Fruit fly (Drosophila melanogaster) whole organism, embryonic: ENCODE results near the gene Ttc26.

Experiments used
- Abd-B ChIP-seq: fragments of 200-800 bp; sonication (Bioruptor generic); optimal IDR thresholded peaks from 2 replicates; lab custom pipeline; 2018; ENCODE audit warnings: missing biosample characterization, mild to moderate bottlenecking, missing genetic modification characterization, moderate library complexity
- Atf3 ChIP-seq: fragments of 200-800 bp; sonication (Bioruptor generic); optimal IDR thresholded peaks from 3 replicates; lab custom pipeline; 2016; ENCODE audit warnings: missing biosample characterization, missing genetic modification characterization
- CG1024 ChIP-seq: fragments of 200-800 bp; sonication (Bioruptor generic); IDR thresholded peaks from 2 replicates; pipeline ENCODE4 v1.3.6; 2022; ENCODE audit warnings: missing biosample characterization, missing genetic modification characterization
- CG13775 ChIP-seq: fragments of 200-800 bp; sonication (Bioruptor generic); optimal IDR thresholded peaks from 3 replicates; lab custom pipeline; 2017; ENCODE audit warnings: missing biosample characterization, mild to moderate bottlenecking, missing genetic modification characterization
- CG17186 ChIP-seq: fragments of 200-800 bp; sonication (Bioruptor generic); optimal IDR thresholded peaks from 3 replicates; lab custom pipeline; 2017; ENCODE audit warnings: missing biosample characterization, missing genetic modification reagents, missing genetic modification characterization
- CG17328 ChIP-seq: fragments of 200-800 bp; sonication (Bioruptor generic); IDR thresholded peaks from 2 replicates; pipeline ENCODE4 v1.3.6; 2022; ENCODE audit warnings: missing biosample characterization, missing genetic modification characterization
- CG17802 ChIP-seq: fragments of 200-800 bp; sonication (Bioruptor generic); optimal IDR thresholded peaks from 2 replicates; lab custom pipeline; 2018; ENCODE audit warnings: missing biosample characterization, mild to moderate bottlenecking, missing genetic modification characterization, moderate library complexity
- CG18476 ChIP-seq: fragments of 200-800 bp; sonication (Bioruptor generic); optimal IDR thresholded peaks from 2 replicates; lab custom pipeline; 2016; ENCODE audit warnings: missing biosample characterization, mild to moderate bottlenecking, missing genetic modification characterization
- CG2116 ChIP-seq: fragments of 200-800 bp; sonication (Bioruptor generic); optimal IDR thresholded peaks from 3 replicates; lab custom pipeline; 2018; ENCODE audit warnings: missing biosample characterization, mild to moderate bottlenecking, missing genetic modification characterization
- CG2129 ChIP-seq: fragments of 200-800 bp; sonication (Bioruptor generic); IDR thresholded peaks from 2 replicates; pipeline ENCODE4 v1.3.6; 2022; ENCODE audit warnings: missing biosample characterization, missing genetic modification characterization; ENCODE audit not compliant: partially characterized antibody
- CG2875 ChIP-seq: fragments of 200-800 bp; sonication (Bioruptor generic); optimal IDR thresholded peaks from 2 replicates; lab custom pipeline; 2017; ENCODE audit warnings: missing biosample characterization, mild to moderate bottlenecking, missing genetic modification characterization, missing genetic modification reagents
- CG32767 ChIP-seq: fragments of 200-800 bp; sonication (Bioruptor generic); IDR thresholded peaks from 2 replicates; pipeline ENCODE4 v1.3.6; 2022; ENCODE audit warnings: missing biosample characterization, missing genetic modification characterization
- CG33213 ChIP-seq: fragments of 200-800 bp; sonication (Bioruptor generic); optimal IDR thresholded peaks from 3 replicates; lab custom pipeline; 2016; ENCODE audit warnings: missing biosample characterization, missing genetic modification characterization
- CG8089 ChIP-seq: fragments of 200-800 bp; sonication (Bioruptor generic); optimal IDR thresholded peaks from 3 replicates; lab custom pipeline; 2016; ENCODE audit warnings: missing biosample characterization, missing genetic modification characterization
- CG9727 ChIP-seq: fragments of 200-800 bp; sonication (Bioruptor generic); optimal IDR thresholded peaks from 3 replicates; lab custom pipeline; 2017; ENCODE audit warnings: missing biosample characterization, mild to moderate bottlenecking, missing genetic modification characterization
- CHES-1-like ChIP-seq: fragments of 200-800 bp; sonication (Bioruptor generic); optimal IDR thresholded peaks from 2 replicates; lab custom pipeline; 2016; ENCODE audit warnings: missing biosample characterization, missing genetic modification characterization
- Camta ChIP-seq: fragments of 200-800 bp; sonication (Bioruptor generic); optimal IDR thresholded peaks from 2 replicates; lab custom pipeline; 2016; ENCODE audit warnings: missing biosample characterization, missing genetic modification characterization
- Deaf1 ChIP-seq: fragments of 200-800 bp; optimal IDR thresholded peaks from 3 replicates; lab custom pipeline; 2019; ENCODE audit warnings: missing biosample characterization, mild to moderate bottlenecking, missing genetic modification characterization, moderate library complexity
- Dek ChIP-seq: fragments of 200-800 bp; sonication (Bioruptor generic); optimal IDR thresholded peaks from 3 replicates; lab custom pipeline; 2019; ENCODE audit warnings: missing biosample characterization, mild to moderate bottlenecking, missing genetic modification characterization, moderate library complexity
- Dp ChIP-seq: fragments of 200-800 bp; sonication (Bioruptor generic); optimal IDR thresholded peaks from 2 replicates; lab custom pipeline; 2018; ENCODE audit warnings: missing biosample characterization, mild to moderate bottlenecking, missing genetic modification characterization, moderate library complexity
- E2f2 ChIP-seq: fragments of 200-800 bp; sonication (Bioruptor generic); IDR thresholded peaks from 2 replicates; pipeline ENCODE4 v1.3.6; 2022; ENCODE audit warnings: missing biosample characterization, missing genetic modification characterization
- Fer1 ChIP-seq: fragments of 200-800 bp; sonication (Bioruptor generic); optimal IDR thresholded peaks from 2 replicates; lab custom pipeline; 2017; ENCODE audit warnings: missing biosample characterization, mild to moderate bottlenecking, missing genetic modification characterization
- HmgD ChIP-seq: fragments of 200-800 bp; sonication (Bioruptor generic); optimal IDR thresholded peaks from 3 replicates; lab custom pipeline; 2016; ENCODE audit warnings: missing biosample characterization, missing genetic modification characterization
- Lhr ChIP-seq: fragments of 200-800 bp; sonication (Bioruptor generic); optimal IDR thresholded peaks from 3 replicates; lab custom pipeline; 2017; ENCODE audit warnings: mild to moderate bottlenecking, missing biosample characterization, missing genetic modification reagents, missing genetic modification characterization
- Six4 ChIP-seq: fragments of 200-800 bp; sonication (Bioruptor generic); optimal IDR thresholded peaks from 2 replicates; lab custom pipeline; 2016; ENCODE audit warnings: missing biosample characterization, missing genetic modification characterization
- TFAM ChIP-seq: fragments of 200-800 bp; sonication (Bioruptor generic); optimal IDR thresholded peaks from 2 replicates; lab custom pipeline; 2017; ENCODE audit warnings: missing biosample characterization, missing genetic modification characterization, inconsistent platforms
- amos ChIP-seq: fragments of 200-800 bp; sonication (Bioruptor generic); IDR thresholded peaks from 2 replicates; pipeline ENCODE4 v1.3.6; 2022; ENCODE audit warnings: missing biosample characterization, missing genetic modification characterization; ENCODE audit not compliant: partially characterized antibody
- ato ChIP-seq: fragments of 200-800 bp; sonication (Bioruptor generic); IDR thresholded peaks from 2 replicates; pipeline ENCODE4 v1.3.6; 2022; ENCODE audit warnings: missing biosample characterization, missing genetic modification characterization; ENCODE audit not compliant: partially characterized antibody
- chinmo ChIP-seq: fragments of 200-800 bp; sonication (Bioruptor generic); IDR thresholded peaks from 4 replicates; pipeline ENCODE4 v1.3.6; 2022; ENCODE audit warnings: missing biosample characterization, missing genetic modification characterization; ENCODE audit not compliant: partially characterized antibody
- disco-r ChIP-seq: fragments of 200-800 bp; sonication (Bioruptor generic); optimal IDR thresholded peaks from 2 replicates; lab custom pipeline; 2016; ENCODE audit warnings: missing biosample characterization, missing genetic modification characterization
- dysf ChIP-seq: fragments of 200-800 bp; sonication (Bioruptor generic); IDR thresholded peaks from 3 replicates; pipeline ENCODE4 v1.3.6; 2022; ENCODE audit warnings: missing biosample characterization, missing genetic modification characterization
- ems ChIP-seq: fragments of 200-800 bp; sonication (Bioruptor generic); optimal IDR thresholded peaks from 3 replicates; lab custom pipeline; 2016; ENCODE audit warnings: missing biosample characterization, missing genetic modification characterization
- gfzf ChIP-seq: fragments of 200-800 bp; sonication (Bioruptor generic); optimal IDR thresholded peaks from 2 replicates; lab custom pipeline; 2016; ENCODE audit warnings: missing biosample characterization, mild to moderate bottlenecking, missing genetic modification characterization, moderate library complexity
- lov ChIP-seq, 2 experiments: fragments of 200-800 bp in 1 of 2; fragments of >200 bp in 1 of 2; sonication (Bioruptor generic) in 1 of 2; IDR thresholded peaks in 1 of 2; optimal IDR thresholded peaks in 1 of 2; 2 replicates in 1 of 2; 3 replicates in 1 of 2; pipeline versions ENCODE4 v1.3.6 to Lab custom; 2017 to 2022; ENCODE audit warnings: missing biosample characterization in 1 of 2, missing genetic modification characterization in 1 of 2
- mam ChIP-seq: fragments of 200-800 bp; sonication (Bioruptor generic); optimal IDR thresholded peaks from 3 replicates; lab custom pipeline; 2016; ENCODE audit warnings: missing biosample characterization, missing genetic modification characterization
- nerfin-1 ChIP-seq: fragments of 200-800 bp; sonication (Bioruptor generic); optimal IDR thresholded peaks from 3 replicates; lab custom pipeline; 2019; ENCODE audit warnings: missing biosample characterization, mild to moderate bottlenecking, missing genetic modification characterization, moderate library complexity
- phol ChIP-seq: fragments of 200-800 bp; sonication (Bioruptor generic); optimal IDR thresholded peaks from 3 replicates; lab custom pipeline; 2018; ENCODE audit warnings: missing biosample characterization, mild to moderate bottlenecking, missing genetic modification characterization, moderate library complexity
- pita ChIP-seq: fragments of 200-800 bp; sonication (Bioruptor generic); optimal IDR thresholded peaks from 2 replicates; lab custom pipeline; 2017; ENCODE audit warnings: missing biosample characterization, mild to moderate bottlenecking, missing genetic modification characterization
- sd ChIP-seq: fragments of 200-800 bp; sonication (Bioruptor generic); optimal IDR thresholded peaks from 3 replicates; lab custom pipeline; 2018; ENCODE audit warnings: missing biosample characterization, mild to moderate bottlenecking, missing genetic modification characterization, moderate library complexity
- sna ChIP-seq: fragments of 200-800 bp; sonication (Bioruptor generic); IDR thresholded peaks from 2 replicates; pipeline ENCODE4 v1.3.6; 2022; ENCODE audit warnings: missing biosample characterization, missing genetic modification characterization; ENCODE audit not compliant: partially characterized antibody
- sug ChIP-seq: fragments of 200-800 bp; optimal IDR thresholded peaks from 2 replicates; lab custom pipeline; 2019; ENCODE audit warnings: missing biosample characterization, mild to moderate bottlenecking, missing genetic modification characterization, moderate library complexity
- tna ChIP-seq: fragments of 200-800 bp; sonication (Bioruptor generic); IDR thresholded peaks from 2 replicates; pipeline ENCODE4 v1.3.6; 2022; ENCODE audit warnings: missing biosample characterization, missing genetic modification characterization; ENCODE audit not compliant: partially characterized antibody
- twi ChIP-seq: fragments of 200-800 bp; optimal IDR thresholded peaks from 2 replicates; lab custom pipeline; 2019; ENCODE audit warnings: missing biosample characterization, mild to moderate bottlenecking, missing genetic modification characterization, moderate library complexity
- unc-4 ChIP-seq: fragments of 200-800 bp; sonication (Bioruptor generic); IDR thresholded peaks from 2 replicates; pipeline ENCODE4 v1.3.6; 2022; ENCODE audit warnings: missing biosample characterization, missing genetic modification characterization; ENCODE audit not compliant: partially characterized antibody
- unpg ChIP-seq: fragments of 200-800 bp; sonication (Bioruptor generic); optimal IDR thresholded peaks from 3 replicates; lab custom pipeline; 2018; ENCODE audit warnings: missing biosample characterization, mild to moderate bottlenecking, missing genetic modification characterization, moderate library complexity
- zfh2 ChIP-seq: fragments of 200-800 bp; sonication (Bioruptor generic); optimal IDR thresholded peaks from 2 replicates; lab custom pipeline; 2016; ENCODE audit warnings: missing biosample characterization, missing genetic modification characterization

Ttc26 gene

DNA sequence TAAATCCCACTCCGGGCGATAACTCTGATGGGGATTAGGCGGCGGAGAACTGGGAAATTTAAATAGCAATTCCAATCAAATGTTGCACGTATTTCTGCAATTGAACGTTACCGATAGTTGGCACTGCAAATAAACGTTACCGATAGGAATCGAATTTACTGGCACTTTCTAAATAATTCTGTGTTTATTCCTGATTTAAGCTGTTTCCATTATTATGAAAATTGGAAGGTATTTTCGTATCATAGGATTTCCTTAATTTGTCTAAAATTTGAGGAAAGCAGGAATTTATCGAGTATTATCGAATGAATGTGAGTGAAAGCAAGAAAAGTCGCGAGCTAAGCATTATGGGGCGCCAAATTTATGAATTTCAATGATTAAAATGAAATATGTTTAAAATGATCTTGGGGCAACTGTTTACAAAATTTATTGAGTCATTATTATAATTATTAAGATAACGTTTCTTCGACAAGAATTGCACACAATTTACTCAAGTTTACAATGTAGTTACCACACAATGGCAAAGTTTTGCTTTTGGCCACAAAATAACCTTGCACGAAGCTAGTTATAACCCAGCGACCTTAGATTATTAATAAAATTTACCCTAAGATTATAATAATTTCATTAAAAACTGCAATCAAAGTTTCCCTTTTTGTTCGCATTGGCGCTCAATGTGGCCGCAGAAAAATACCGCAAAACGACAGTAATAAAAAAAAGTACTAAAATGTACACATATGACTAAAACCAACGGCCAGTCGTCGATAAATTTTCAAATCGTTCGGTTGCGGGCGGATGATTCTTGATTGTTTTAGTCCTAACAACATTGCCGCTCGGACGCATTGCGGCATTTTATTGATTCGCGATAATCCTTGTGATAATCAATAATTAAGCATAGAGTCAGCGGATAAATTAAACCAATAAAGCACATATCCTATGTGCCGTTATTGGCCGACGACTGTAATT lies 29.6 kb downstream of the Ttc26 start, which contains the start of gene alpha-Man-IIb (continued):
- peak; percentile 66 for TF ChIP-seq tna (GFP tag; lab: Robert Waterston, UW)
- TF ChIP-seq Dek (tag; lab: Kevin White, UChicago), result peak; percentile 51
- no peak for TF ChIP-seq TFAM (GFP tag; lab: Kevin White, UChicago)
- peak; percentile 93 for TF ChIP-seq E2f2
- peak; percentile 97 for TF ChIP-seq Dp (GFP tag; lab: Kevin White, UChicago)
- no peak for TF ChIP-seq HmgD (GFP tag; lab: Kevin White, UChicago)
- TF ChIP-seq sna (GFP tag; lab: Robert Waterston, UW), result peak; percentile 89
- TF ChIP-seq sug (tag; lab: Kevin White, UChicago), result peak; percentile 25
- peak; percentile 8 for TF ChIP-seq CG13775 (GFP tag; lab: Kevin White, UChicago)
- TF ChIP-seq Fer1 (GFP tag; lab: Kevin White, UChicago), result peak; percentile 4
- peak; percentile 71 for TF ChIP-seq Abd-B
- peak; percentile 4 for TF ChIP-seq CG18476 (GFP tag; lab: Kevin White, UChicago)
- peak; percentile 38; the same call in 1 of the 2 replicates for TF ChIP-seq ato
- TF ChIP-seq Deaf1 (tag; lab: Kevin White, UChicago), result peak; percentile 60
- peak; percentile 59 for TF ChIP-seq CG2116
- TF ChIP-seq twi (tag; lab: Kevin White, UChicago), result peak; percentile 23
- no peak for TF ChIP-seq unpg (GFP tag; lab: Kevin White, UChicago)
- TF ChIP-seq dysf (GFP tag; lab: Robert Waterston, UW), result 0 out of 3 replicates have a peak, but pooled peaks have one; percentile 26
- peak; percentile 48 for TF ChIP-seq CG1024 (GFP tag; lab: Robert Waterston, UW)
- peak; percentile 44 for TF ChIP-seq phol (tag; lab: Kevin White, UChicago)
- peak; percentile 22 for TF ChIP-seq Camta
- peak; percentile 69 for TF ChIP-seq Lhr
- TF ChIP-seq CG2875, result no peak
- no peak for TF ChIP-seq CG8089
- 0 out of 2 replicates have a peak, but pooled peaks have one; percentile 12 for TF ChIP-seq CG32767 (GFP tag; lab: Robert Waterston, UW)
- TF ChIP-seq sd (tag; lab: Kevin White, UChicago), result no peak
- TF ChIP-seq CG2129 (GFP tag; lab: Robert Waterston, UW), result peak; percentile 58; the same call in 1 of the 2 replicates
- TF ChIP-seq nerfin-1 (tag; lab: Kevin White, UChicago), result peak; percentile 36
- TF ChIP-seq gfzf (GFP tag; lab: Kevin White, UChicago), result peak; percentile 84
- TF ChIP-seq mam (GFP tag; lab: Kevin White, UChicago), result peak; percentile 9
- no peak for TF ChIP-seq zfh2 (GFP tag; lab: Kevin White, UChicago)
- peak; percentile 30 for TF ChIP-seq ems (GFP tag; lab: Kevin White, UChicago)
- TF ChIP-seq CG33213 (GFP tag; lab: Kevin White, UChicago), result peak; percentile 42
- TF ChIP-seq Atf3, result no peak
- TF ChIP-seq CG17802, result no peak
- TF ChIP-seq pita (GFP tag; lab: Kevin White, UChicago), result no peak
- 0 out of 4 replicates have a peak, but pooled peaks have one; percentile 39 for TF ChIP-seq chinmo
- TF ChIP-seq disco-r (GFP tag; lab: Kevin White, UChicago), result no peak
- TF ChIP-seq Six4, result no peak
- no peak for TF ChIP-seq lov (optimal IDR thresholded peaks at IDR 0.05; lab: Kevin White, UChicago)
- peak; percentile 51; the same call in 1 of the 3 replicates for TF ChIP-seq lov (GFP tag; IDR thresholded peaks at IDR 0.05; lab: Robert Waterston, UW)
- peak; percentile 6 for TF ChIP-seq CG17186 (GFP tag; lab: Kevin White, UChicago)
- no peak for TF ChIP-seq CG17328 (GFP tag; lab: Robert Waterston, UW)
- peak; percentile 7 for TF ChIP-seq CG9727 (GFP tag; lab: Kevin White, UChicago)
- TF ChIP-seq amos, result peak; percentile 71
- TF ChIP-seq CHES-1-like (GFP tag; lab: Kevin White, UChicago), result peak; percentile 19
- TF ChIP-seq unc-4, result peak; percentile 88
